Worm (Caenorhabditis elegans) whole organism, L1 larva: ENCODE measurements around the gene sma-10.

Source experiments
- C34B4.2 ChIP-seq: sonication (generic microtip); optimal IDR thresholded peaks from 2 replicates; lab custom pipeline; 2017; ENCODE audit warnings: mild to moderate bottlenecking, missing genetic modification characterization, missing compliant biosample characterization
- blmp-1 ChIP-seq: fragments of 150-350 bp; optimal IDR thresholded peaks from 2 replicates; lab custom pipeline; 2014; ENCODE audit warnings: missing biosample characterization, missing genetic modification characterization
- ceh-63 ChIP-seq: fragments of 200-800 bp; sonication (Bioruptor generic); optimal IDR thresholded peaks from 2 replicates; lab custom pipeline; 2018; ENCODE audit warnings: mild to moderate bottlenecking, missing genetic modification characterization, missing compliant biosample characterization
- ceh-8 ChIP-seq: fragments of 200-800 bp; sonication (Bioruptor generic); optimal IDR thresholded peaks from 2 replicates; lab custom pipeline; 2018; ENCODE audit warnings: mild to moderate bottlenecking, missing genetic modification characterization, moderate library complexity, missing compliant biosample characterization
- ceh-82 ChIP-seq, 3 experiments: fragments of 150-350 bp in 1 of 3; sonication (generic microtip) in 2 of 3; optimal IDR thresholded peaks; 2 replicates each; lab custom pipeline; 2014 to 2017; ENCODE audit warnings: missing biosample characterization in 3 of 3, missing genetic modification characterization in 3 of 3
- dsc-1 ChIP-seq: sonication (generic microtip); optimal IDR thresholded peaks from 2 replicates; lab custom pipeline; 2016; ENCODE audit warnings: mild to moderate bottlenecking, missing genetic modification characterization, missing compliant biosample characterization
- efl-1 ChIP-seq, 4 experiments: fragments of 150-350 bp; optimal IDR thresholded peaks in 3 of 4; peaks in 1 of 4; 1 replicate in 1 of 4; 2 replicates in 3 of 4; lab custom pipeline; 2014; ENCODE audit warnings: missing biosample characterization in 2 of 4, missing genetic modification characterization in 2 of 4, missing genetic modification reagents in 2 of 4
- ets-5 ChIP-seq: fragments of 200-800 bp; sonication (Bioruptor generic); IDR thresholded peaks from 2 replicates; pipeline ENCODE4 v1.3.6; 2022; ENCODE audit warnings: missing genetic modification characterization, missing compliant biosample characterization
- fkh-8 ChIP-seq: sonication (generic microtip); optimal IDR thresholded peaks from 2 replicates; lab custom pipeline; 2016; ENCODE audit warnings: mild to moderate bottlenecking, missing genetic modification characterization, missing compliant biosample characterization
- hlh-17 ChIP-seq: fragments of 200-800 bp; sonication (Bioruptor generic); optimal IDR thresholded peaks from 2 replicates; lab custom pipeline; 2018; ENCODE audit warnings: missing genetic modification characterization, mild to moderate bottlenecking, missing compliant biosample characterization, moderate library complexity, borderline replicate concordance
- hpl-2 ChIP-seq: fragments of 150-350 bp; optimal IDR thresholded peaks from 2 replicates; lab custom pipeline; 2014; ENCODE audit warnings: missing biosample characterization, missing genetic modification reagents, missing genetic modification characterization
- isw-1 ChIP-seq: fragments of 200-800 bp; sonication (Bioruptor generic); IDR thresholded peaks from 2 replicates; pipeline ENCODE4 v1.3.6; 2022; ENCODE audit warnings: missing genetic modification characterization, missing compliant biosample characterization
- jun-1 ChIP-seq: fragments of 150-350 bp; optimal IDR thresholded peaks from 2 replicates; lab custom pipeline; 2014; ENCODE audit warnings: missing biosample characterization, missing genetic modification reagents, missing genetic modification characterization
- lin-14 ChIP-seq: fragments of 200-800 bp; sonication (Bioruptor generic); optimal IDR thresholded peaks from 2 replicates; lab custom pipeline; 2018; ENCODE audit warnings: mild to moderate bottlenecking, missing genetic modification characterization, moderate library complexity, missing compliant biosample characterization
- lin-35 ChIP-seq, 2 experiments: fragments of 150-350 bp; optimal IDR thresholded peaks; 2 replicates each; lab custom pipeline; 2014; ENCODE audit warnings: missing biosample characterization in 2 of 2, missing genetic modification characterization in 2 of 2, missing genetic modification reagents in 2 of 2
- lin-39 ChIP-seq: fragments of 150-350 bp; optimal IDR thresholded peaks from 2 replicates; lab custom pipeline; 2014; ENCODE audit warnings: missing biosample characterization, missing genetic modification reagents, missing genetic modification characterization
- lir-3 ChIP-seq: sonication (generic microtip); optimal IDR thresholded peaks from 2 replicates; lab custom pipeline; 2016; ENCODE audit warnings: mild to moderate bottlenecking, missing genetic modification characterization, moderate library complexity, missing compliant biosample characterization; ENCODE audit not compliant: poor library complexity
- lsy-2 ChIP-seq, 2 experiments: fragments of 150-350 bp; optimal IDR thresholded peaks; 2 replicates each; lab custom pipeline; 2014; ENCODE audit warnings: missing biosample characterization in 2 of 2, missing genetic modification characterization in 2 of 2
- mdl-1 ChIP-seq, 2 experiments: fragments of 150-350 bp; optimal IDR thresholded peaks; 2 replicates each; lab custom pipeline; 2014 to 2017; ENCODE audit warnings: missing biosample characterization in 2 of 2, missing genetic modification characterization in 2 of 2, inconsistent platforms in 1 of 2
- mef-2 ChIP-seq: fragments of 150-350 bp; optimal IDR thresholded peaks from 2 replicates; lab custom pipeline; 2014; ENCODE audit warnings: missing biosample characterization, missing genetic modification characterization
- nhr-19 ChIP-seq: fragments of 200-800 bp; sonication (Bioruptor generic); conservative IDR thresholded peaks from 2 replicates; pipeline ENCODE4 v1.3.6; 2022; ENCODE audit warnings: missing genetic modification characterization, missing compliant biosample characterization
- nhr-71 ChIP-seq: sonication (generic microtip); optimal IDR thresholded peaks from 2 replicates; lab custom pipeline; 2016; ENCODE audit warnings: mild to moderate bottlenecking, missing genetic modification characterization, moderate library complexity, missing compliant biosample characterization
- nhr-85 ChIP-seq: sonication (generic microtip); peaks from one replicate; lab custom pipeline; 2016; ENCODE audit warnings: missing genetic modification characterization, inconsistent platforms, missing compliant biosample characterization
- pqm-1 ChIP-seq: sonication (generic microtip); optimal IDR thresholded peaks from 3 replicates; lab custom pipeline; 2017; ENCODE audit warnings: missing biosample characterization, missing genetic modification characterization
- rnt-1 ChIP-seq: sonication (generic microtip); optimal IDR thresholded peaks from 2 replicates; lab custom pipeline; 2016; ENCODE audit warnings: mild to moderate bottlenecking, missing genetic modification characterization, moderate library complexity, missing compliant biosample characterization
- skn-1 ChIP-seq: fragments of 150-350 bp; optimal IDR thresholded peaks from 2 replicates; lab custom pipeline; 2014; ENCODE audit warnings: missing biosample characterization, missing genetic modification characterization
- snpc-4 ChIP-seq: fragments of 150-350 bp; optimal IDR thresholded peaks from 2 replicates; lab custom pipeline; 2014; ENCODE audit warnings: missing biosample characterization, missing genetic modification characterization
- snu-23 ChIP-seq: sonication (generic microtip); optimal IDR thresholded peaks from 2 replicates; lab custom pipeline; 2016; ENCODE audit warnings: missing genetic modification characterization, missing compliant biosample characterization
- sptf-1 ChIP-seq: fragments of 150-350 bp; optimal IDR thresholded peaks from 2 replicates; lab custom pipeline; 2014; ENCODE audit warnings: missing biosample characterization, missing genetic modification characterization
- swsn-7 ChIP-seq: sonication (generic microtip); optimal IDR thresholded peaks from 2 replicates; lab custom pipeline; 2016; ENCODE audit warnings: missing genetic modification characterization, missing compliant biosample characterization
- tlp-1 ChIP-seq: fragments of 150-350 bp; optimal IDR thresholded peaks from 2 replicates; lab custom pipeline; 2014; ENCODE audit warnings: missing biosample characterization, missing genetic modification characterization
- unc-30 ChIP-seq: sonication (generic microtip); optimal IDR thresholded peaks from 2 replicates; lab custom pipeline; 2017; ENCODE audit warnings: missing biosample characterization, missing genetic modification characterization
- unc-62 ChIP-seq: fragments of 150-350 bp; optimal IDR thresholded peaks from 2 replicates; lab custom pipeline; 2014; ENCODE audit warnings: missing biosample characterization, missing genetic modification reagents, missing genetic modification characterization
- unc-86 ChIP-seq: sonication (generic microtip); optimal IDR thresholded peaks from 2 replicates; lab custom pipeline; 2016; ENCODE audit warnings: missing genetic modification characterization, missing compliant biosample characterization
- unc-98 ChIP-seq: fragments of 200-800 bp; sonication (Bioruptor generic); IDR thresholded peaks from 2 replicates; pipeline ENCODE4 v1.3.6; 2022; ENCODE audit warnings: missing genetic modification characterization, missing compliant biosample characterization
- xbp-1 ChIP-seq: sonication (generic microtip); optimal IDR thresholded peaks from 2 replicates; lab custom pipeline; 2016; ENCODE audit warnings: missing genetic modification characterization, missing compliant biosample characterization
- zag-1 ChIP-seq: fragments of 150-350 bp; optimal IDR thresholded peaks from 2 replicates; lab custom pipeline; 2014; ENCODE audit warnings: missing biosample characterization, missing genetic modification characterization
- ztf-4 ChIP-seq: fragments of 150-350 bp; optimal IDR thresholded peaks from 2 replicates; lab custom pipeline; 2014; ENCODE audit warnings: missing biosample characterization, missing genetic modification characterization

The sma-10 gene

DNA sequence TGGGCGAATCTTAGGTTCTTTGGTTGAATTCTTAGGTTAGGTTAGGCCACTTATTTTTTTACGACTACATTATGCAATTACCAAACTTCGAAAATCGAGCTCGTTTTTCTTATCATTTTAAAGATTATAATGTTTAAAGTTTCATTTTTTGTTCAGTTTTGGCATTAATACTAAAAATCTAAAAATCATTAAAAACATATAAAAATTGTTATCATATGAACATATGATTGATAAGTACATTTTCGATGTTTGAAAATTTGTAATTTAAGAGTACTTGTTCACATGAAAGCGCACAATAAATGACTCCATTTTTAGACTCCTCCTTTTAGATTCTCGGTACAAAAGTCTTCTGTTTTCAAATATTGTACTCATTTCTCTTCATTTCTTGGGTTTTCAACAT, 30.9 kb downstream of the sma-10 start:
- no peak for TF ChIP-seq swsn-7 (tag; lab: Kevin White, UChicago)
- no peak for TF ChIP-seq ceh-63 (GFP tag; lab: Kevin White, UChicago)
- no peak for TF ChIP-seq snpc-4
- no peak for TF ChIP-seq C34B4.2 (tag; lab: Kevin White, UChicago)
- no peak for TF ChIP-seq fkh-8
- TF ChIP-seq hlh-17, result no peak
- no peak for TF ChIP-seq ceh-82 (tag; optimal IDR thresholded peaks at IDR 0.05; lab: Kevin White, UChicago)
- TF ChIP-seq nhr-71, result no peak
- TF ChIP-seq hpl-2, result no peak
- no peak for TF ChIP-seq ceh-8 (GFP tag; lab: Kevin White, UChicago)
- no peak for TF ChIP-seq sptf-1
- no peak for TF ChIP-seq unc-62 (GFP tag; lab: Kevin White, UChicago)
- no peak for TF ChIP-seq skn-1
- no peak for TF ChIP-seq ztf-4
- no peak for TF ChIP-seq lir-3 (tag; lab: Kevin White, UChicago)

DNA sequence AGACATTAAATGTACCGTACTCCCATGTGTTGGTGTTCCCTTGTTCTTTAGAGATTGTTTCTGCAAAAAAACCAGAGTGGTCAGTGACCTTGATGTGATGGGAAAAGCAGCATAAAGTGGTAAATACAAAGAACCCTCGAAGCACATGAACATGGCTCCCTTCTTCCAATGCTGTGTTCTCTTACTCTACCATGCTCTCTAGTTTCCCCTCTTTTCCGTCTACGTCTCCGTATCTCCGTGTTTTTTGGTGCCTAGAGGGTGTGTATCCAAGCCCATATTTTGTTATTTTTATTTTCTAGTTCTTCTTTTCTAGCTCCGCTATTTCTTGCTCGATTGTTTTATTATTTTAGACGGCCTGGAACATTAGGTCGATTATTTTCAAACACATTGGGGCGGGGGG, 32.4 kb downstream of the sma-10 start:
- TF ChIP-seq snu-23 (GFP tag; lab: Kevin White, UChicago) (peak; percentile 36), blmp-1 (tag; lab: Kevin White, UChicago) (no peak), lin-14 (GFP tag; lab: Kevin White, UChicago) (peak; percentile 72), lsy-2 (tag; optimal IDR thresholded peaks at IDR 0.05; lab: Kevin White, UChicago) (peak in 1 of 2 experiments; percentile 23), nhr-85 (tag; lab: Kevin White, UChicago) (no peak), dsc-1 (tag; lab: Kevin White, UChicago) (no peak), ceh-8 (GFP tag; lab: Kevin White, UChicago) (no peak), nhr-19 (GFP tag; lab: Robert Waterston, UW) (peak; percentile 37; the same call in 1 of the 2 replicates), mef-2 (tag; lab: Kevin White, UChicago) (no peak), efl-1 (optimal IDR thresholded peaks at IDR 0.05; lab: Kevin White, UChicago) (peak; percentile 15 to 38), efl-1 (GFP tag; optimal IDR thresholded peaks at IDR 0.05 in 1 of 2; lab: Kevin White, UChicago) (peak in 1 of 2 experiments; percentile 11), unc-62 (GFP tag; lab: Kevin White, UChicago) (no peak), skn-1 (no peak), pqm-1 (tag; lab: Kevin White, UChicago) (no peak), ceh-82 (tag; optimal IDR thresholded peaks at IDR 0.05; lab: Kevin White, UChicago) (peak in 1 of 3 experiments; percentile 37), nhr-71 (peak; percentile 44), sptf-1 (no peak), unc-86 (tag; lab: Kevin White, UChicago) (no peak), rnt-1 (tag; lab: Kevin White, UChicago) (peak; percentile 46), lin-35 (GFP tag; optimal IDR thresholded peaks at IDR 0.05; lab: Kevin White, UChicago) (peak in 1 of 2 experiments; percentile 14), ets-5 (no peak), zag-1 (no peak), C34B4.2 (tag; lab: Kevin White, UChicago) (no peak)

ce11 chrIV:307205-307604, 33.0 kb downstream of the sma-10 start, which contains the start of gene swt-1:
Gene swt-1 (plus strand): TSS chrIV:307505.
- no peak for TF ChIP-seq fkh-8
- no peak for TF ChIP-seq rnt-1 (tag; lab: Kevin White, UChicago)
- TF ChIP-seq mdl-1 (tag; optimal IDR thresholded peaks at IDR 0.05; lab: Kevin White, UChicago), result no peak
- no peak for TF ChIP-seq mef-2 (tag; lab: Kevin White, UChicago)
- no peak for TF ChIP-seq dsc-1 (tag; lab: Kevin White, UChicago)
- TF ChIP-seq lin-39, result no peak
- no peak for TF ChIP-seq tlp-1 (tag; lab: Kevin White, UChicago)
- TF ChIP-seq ztf-4, result no peak
- no peak for TF ChIP-seq hpl-2
- no peak for TF ChIP-seq sptf-1
- TF ChIP-seq xbp-1, result no peak
- no peak for TF ChIP-seq unc-30
- TF ChIP-seq jun-1, result no peak
- TF ChIP-seq unc-98, result no peak
- TF ChIP-seq isw-1 (GFP tag; lab: Robert Waterston, UW), result no peak
- TF ChIP-seq lsy-2 (tag; optimal IDR thresholded peaks at IDR 0.05; lab: Kevin White, UChicago), result no peak
